Worm (Caenorhabditis elegans) whole organism, early embryonic: ENCODE results near the gene syx-4.

ENCODE experiments used
- F13C5.2 ChIP-seq: sonication (generic microtip); optimal IDR thresholded peaks from 2 replicates; lab custom pipeline; 2017; ENCODE audit warnings: mild to moderate bottlenecking, missing genetic modification characterization, inconsistent platforms, missing compliant biosample characterization
- ceh-13 ChIP-seq: fragments of 200-800 bp; sonication (Bioruptor generic); optimal IDR thresholded peaks from 2 replicates; lab custom pipeline; 2018; ENCODE audit warnings: mild to moderate bottlenecking, missing genetic modification characterization, missing compliant biosample characterization
- ceh-36 ChIP-seq: sonication (generic microtip); optimal IDR thresholded peaks from 2 replicates; lab custom pipeline; 2016; ENCODE audit warnings: missing genetic modification characterization, inconsistent platforms, missing compliant biosample characterization
- pes-1 ChIP-seq: fragments of 200-800 bp; sonication (Bioruptor generic); IDR thresholded peaks from 2 replicates; pipeline ENCODE4 v1.3.6; 2022; ENCODE audit warnings: missing genetic modification reagents, missing genetic modification characterization, missing compliant biosample characterization
- tra-4 ChIP-seq: sonication (generic microtip); optimal IDR thresholded peaks from 2 replicates; lab custom pipeline; 2017; ENCODE audit warnings: missing genetic modification characterization, missing compliant biosample characterization

The syx-4 gene

DNA sequence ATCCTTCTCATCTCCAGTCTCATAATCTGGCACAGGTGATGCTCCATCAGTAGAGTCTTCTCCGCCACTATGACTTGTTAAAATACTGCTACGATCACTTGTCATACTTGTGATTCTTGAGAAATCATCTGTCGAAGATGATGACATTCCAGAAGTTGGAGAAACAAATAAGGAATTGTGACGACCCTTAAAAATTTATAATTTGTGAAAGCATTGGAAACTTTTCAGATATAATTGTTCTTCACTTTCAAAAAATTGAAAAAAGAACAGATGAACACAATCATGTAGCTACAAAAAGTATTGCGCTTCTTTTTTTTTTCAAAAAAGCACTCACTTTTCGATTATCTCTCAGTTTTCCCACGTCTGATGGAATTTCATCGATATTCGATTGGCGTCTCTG, 49.0 kb downstream of the syx-4 start:
- TF ChIP-seq ceh-13 (GFP tag; lab: Kevin White, UChicago) (no peak), tra-4 (no peak), F13C5.2 (tag; lab: Kevin White, UChicago) (no peak), ceh-36 (tag; lab: Kevin White, UChicago) (no peak), pes-1 (GFP tag; lab: Robert Waterston, UW) (no peak)
